Fruit fly (Drosophila melanogaster) whole organism, embryonic: ENCODE measurements around the gene CG10137.
A peak's percentile ranks its signal among the peaks of the same experiment; 100 is the strongest.

Experiments
- Antp ChIP-seq: fragments of 200-800 bp; sonication (Bioruptor generic); optimal IDR thresholded peaks from 3 replicates; lab custom pipeline; 2016; ENCODE audit warnings: missing biosample characterization, missing genetic modification characterization
- Awh ChIP-seq: fragments of 200-800 bp; sonication (Bioruptor generic); IDR thresholded peaks from 2 replicates; pipeline ENCODE4, ENCODE4 v1.3.6; 2022; ENCODE audit warnings: missing biosample characterization, missing genetic modification characterization
- Bdp1 ChIP-seq: fragments of 200-800 bp; sonication (Bioruptor generic); optimal IDR thresholded peaks from 3 replicates; lab custom pipeline; 2016; ENCODE audit warnings: missing biosample characterization, missing genetic modification characterization
- CG10431 ChIP-seq: fragments of 200-800 bp; sonication (Bioruptor generic); optimal IDR thresholded peaks from 3 replicates; lab custom pipeline; 2018; ENCODE audit warnings: missing biosample characterization, mild to moderate bottlenecking, missing genetic modification characterization
- CG11504 ChIP-seq: fragments of 200-800 bp; sonication (Bioruptor generic); optimal IDR thresholded peaks from 3 replicates; lab custom pipeline; 2019; ENCODE audit warnings: missing biosample characterization, mild to moderate bottlenecking, missing genetic modification characterization, moderate library complexity
- CG12769 ChIP-seq: fragments of 200-800 bp; sonication (Bioruptor generic); optimal IDR thresholded peaks from 2 replicates; lab custom pipeline; 2019; ENCODE audit warnings: missing biosample characterization, mild to moderate bottlenecking, missing genetic modification characterization, moderate library complexity
- CG13894 ChIP-seq: fragments of 200-800 bp; sonication (Bioruptor generic); optimal IDR thresholded peaks from 3 replicates; lab custom pipeline; 2018; ENCODE audit warnings: missing biosample characterization, mild to moderate bottlenecking, missing genetic modification characterization, moderate library complexity
- CG16779 ChIP-seq: fragments of 200-800 bp; sonication (Bioruptor generic); IDR thresholded peaks from 2 replicates; pipeline ENCODE4 v1.3.6; 2022; ENCODE audit warnings: missing biosample characterization, missing genetic modification characterization
- CG18011 ChIP-seq: fragments of 200-800 bp; sonication (Bioruptor generic); optimal IDR thresholded peaks from 2 replicates; lab custom pipeline; 2017; ENCODE audit warnings: missing biosample characterization, missing genetic modification characterization, mild to moderate bottlenecking, moderate library complexity, missing genotype
- CG2116 ChIP-seq: fragments of 200-800 bp; sonication (Bioruptor generic); optimal IDR thresholded peaks from 3 replicates; lab custom pipeline; 2018; ENCODE audit warnings: missing biosample characterization, mild to moderate bottlenecking, missing genetic modification characterization
- CG2678 ChIP-seq: fragments of 200-800 bp; sonication (Bioruptor generic); optimal IDR thresholded peaks from 3 replicates; lab custom pipeline; 2019; ENCODE audit warnings: missing biosample characterization, mild to moderate bottlenecking, missing genetic modification characterization, moderate library complexity
- CG30431 ChIP-seq: fragments of 200-800 bp; sonication (Bioruptor generic); optimal IDR thresholded peaks from 2 replicates; lab custom pipeline; 2017; ENCODE audit warnings: missing biosample characterization, missing genetic modification characterization
- CG32532 ChIP-seq: fragments of 200-800 bp; sonication (Bioruptor generic); IDR thresholded peaks from 2 replicates; pipeline ENCODE4 v1.3.6; 2022; ENCODE audit warnings: missing biosample characterization, missing genetic modification characterization
- CG32772 ChIP-seq: fragments of 200-800 bp; sonication (Bioruptor generic); IDR thresholded peaks from 2 replicates; pipeline ENCODE4 v1.3.6; 2022; ENCODE audit warnings: missing biosample characterization, missing genetic modification characterization
- CG3995 ChIP-seq: fragments of 200-800 bp; sonication (Bioruptor generic); optimal IDR thresholded peaks from 3 replicates; lab custom pipeline; 2016; ENCODE audit warnings: missing biosample characterization, missing genetic modification characterization
- CG6654 ChIP-seq: fragments of 200-800 bp; sonication (Bioruptor generic); optimal IDR thresholded peaks from 2 replicates; lab custom pipeline; 2017; ENCODE audit warnings: missing biosample characterization, mild to moderate bottlenecking, missing genetic modification characterization
- CG6791 ChIP-seq: fragments of 200-800 bp; sonication (Bioruptor generic); IDR thresholded peaks from 3 replicates; pipeline ENCODE4 v1.3.6; 2022; ENCODE audit warnings: missing biosample characterization, missing genetic modification characterization; ENCODE audit not compliant: partially characterized antibody
- CG7271 ChIP-seq: fragments of 200-800 bp; sonication (Bioruptor generic); optimal IDR thresholded peaks from 2 replicates; lab custom pipeline; 2018; ENCODE audit warnings: missing biosample characterization, mild to moderate bottlenecking, missing genetic modification characterization, moderate library complexity
- CG7556 ChIP-seq: fragments of 200-800 bp; sonication (Bioruptor generic); optimal IDR thresholded peaks from 2 replicates; lab custom pipeline; 2017; ENCODE audit warnings: missing biosample characterization, mild to moderate bottlenecking, missing genetic modification characterization
- CG7786 ChIP-seq: fragments of 200-800 bp; sonication (Bioruptor generic); optimal IDR thresholded peaks from 2 replicates; lab custom pipeline; 2016; ENCODE audit warnings: missing biosample characterization, missing genetic modification characterization
- CG8944 ChIP-seq: fragments of 200-800 bp; sonication (Bioruptor generic); optimal IDR thresholded peaks from 3 replicates; lab custom pipeline; 2016; ENCODE audit warnings: missing biosample characterization, missing genetic modification characterization
- CG9215 ChIP-seq: fragments of 200-800 bp; sonication (Bioruptor generic); IDR thresholded peaks from 2 replicates; pipeline ENCODE4 v1.3.6; 2022; ENCODE audit warnings: missing biosample characterization, missing genetic modification characterization
- CG9797 ChIP-seq: fragments of 200-800 bp; sonication (Bioruptor generic); optimal IDR thresholded peaks from 3 replicates; lab custom pipeline; 2018; ENCODE audit warnings: missing biosample characterization, mild to moderate bottlenecking, missing genetic modification characterization
- Fer2 ChIP-seq: fragments of 200-800 bp; sonication (Bioruptor generic); optimal IDR thresholded peaks from 2 replicates; lab custom pipeline; 2018; ENCODE audit warnings: missing biosample characterization, mild to moderate bottlenecking, missing genetic modification characterization, moderate library complexity
- HLH54F ChIP-seq: fragments of 200-800 bp; sonication (Bioruptor generic); optimal IDR thresholded peaks from 3 replicates; lab custom pipeline; 2016; ENCODE audit warnings: missing biosample characterization, missing genetic modification characterization
- Hand ChIP-seq: fragments of 200-800 bp; sonication (Bioruptor generic); optimal IDR thresholded peaks from 2 replicates; lab custom pipeline; 2017; ENCODE audit warnings: mild to moderate bottlenecking, missing biosample characterization, missing genetic modification reagents, missing genetic modification characterization
- Med ChIP-seq: fragments of 200-800 bp; sonication (Bioruptor generic); peaks from one replicate; lab custom pipeline; 2016; ENCODE audit warnings: missing biosample characterization, missing genetic modification characterization, mild to moderate bottlenecking, inconsistent platforms, moderate library complexity
- ato ChIP-seq: fragments of 200-800 bp; sonication (Bioruptor generic); IDR thresholded peaks from 2 replicates; pipeline ENCODE4 v1.3.6; 2022; ENCODE audit warnings: missing biosample characterization, missing genetic modification characterization; ENCODE audit not compliant: partially characterized antibody
- bab2 ChIP-seq: fragments of 200-800 bp; sonication (Bioruptor generic); optimal IDR thresholded peaks from 2 replicates; lab custom pipeline; 2016; ENCODE audit warnings: missing biosample characterization, missing genetic modification characterization
- chm ChIP-seq: fragments of 200-800 bp; sonication (Bioruptor generic); IDR thresholded peaks from 2 replicates; pipeline ENCODE4 v1.3.6; 2022; ENCODE audit warnings: missing biosample characterization, missing genetic modification characterization
- corto ChIP-seq: fragments of 200-800 bp; sonication (Bioruptor generic); optimal IDR thresholded peaks from 2 replicates; lab custom pipeline; 2016; ENCODE audit warnings: missing biosample characterization, mild to moderate bottlenecking, missing genetic modification characterization, moderate library complexity
- exex ChIP-seq: fragments of 200-800 bp; sonication (Bioruptor generic); optimal IDR thresholded peaks from 4 replicates; lab custom pipeline; 2018; ENCODE audit warnings: missing biosample characterization, mild to moderate bottlenecking, missing genetic modification characterization, moderate library complexity
- gfzf ChIP-seq: fragments of 200-800 bp; sonication (Bioruptor generic); optimal IDR thresholded peaks from 2 replicates; lab custom pipeline; 2016; ENCODE audit warnings: missing biosample characterization, mild to moderate bottlenecking, missing genetic modification characterization, moderate library complexity
- grn ChIP-seq: fragments of 200-800 bp; sonication (Bioruptor generic); optimal IDR thresholded peaks from 3 replicates; lab custom pipeline; 2017; ENCODE audit warnings: missing biosample characterization, missing genetic modification characterization
- gsb ChIP-seq: fragments of 200-800 bp; sonication (Bioruptor generic); IDR thresholded peaks from 2 replicates; pipeline ENCODE4 v1.3.6; 2022; ENCODE audit warnings: missing biosample characterization, missing genetic modification characterization
- inv ChIP-seq: fragments of 200-800 bp; sonication (Bioruptor generic); IDR thresholded peaks from 2 replicates; pipeline ENCODE4 v1.3.6; 2022; ENCODE audit warnings: missing biosample characterization, missing genetic modification characterization; ENCODE audit not compliant: partially characterized antibody
- kah ChIP-seq: fragments of 200-800 bp; sonication (Bioruptor generic); optimal IDR thresholded peaks from 2 replicates; lab custom pipeline; 2018; ENCODE audit warnings: missing biosample characterization, mild to moderate bottlenecking, missing genetic modification characterization
- ken ChIP-seq: fragments of 200-800 bp; sonication (Bioruptor generic); IDR thresholded peaks from 3 replicates; pipeline ENCODE4 v1.3.6; 2022; ENCODE audit warnings: missing biosample characterization, missing genetic modification characterization
- kni ChIP-seq: fragments of 200-800 bp; sonication (Bioruptor generic); optimal IDR thresholded peaks from 3 replicates; lab custom pipeline; 2017; ENCODE audit warnings: mild to moderate bottlenecking, missing biosample characterization, missing genetic modification reagents, missing genetic modification characterization
- lbe ChIP-seq: fragments of 200-800 bp; sonication (Bioruptor generic); optimal IDR thresholded peaks from 2 replicates; lab custom pipeline; 2016; ENCODE audit warnings: missing biosample characterization, mild to moderate bottlenecking, missing genetic modification characterization
- lilli ChIP-seq: fragments of 200-800 bp; sonication (Bioruptor generic); optimal IDR thresholded peaks from 3 replicates; lab custom pipeline; 2016; ENCODE audit warnings: missing biosample characterization, missing genetic modification characterization
- mld ChIP-seq: fragments of 200-800 bp; sonication (Bioruptor generic); IDR thresholded peaks from 3 replicates; pipeline ENCODE4 v1.3.6; 2022; ENCODE audit warnings: missing biosample characterization, missing genetic modification characterization; ENCODE audit not compliant: partially characterized antibody
- nerfin-2 ChIP-seq: fragments of 200-800 bp; sonication (Bioruptor generic); IDR thresholded peaks from 2 replicates; pipeline ENCODE4 v1.3.6; 2022; ENCODE audit warnings: missing biosample characterization, missing genetic modification characterization; ENCODE audit not compliant: partially characterized antibody
- oc ChIP-seq: fragments of 200-800 bp; sonication (Bioruptor generic); optimal IDR thresholded peaks from 2 replicates; lab custom pipeline; 2018; ENCODE audit warnings: missing biosample characterization, mild to moderate bottlenecking, missing genetic modification characterization, moderate library complexity
- pzg ChIP-seq: fragments of 200-800 bp; sonication (Bioruptor generic); optimal IDR thresholded peaks from 3 replicates; lab custom pipeline; 2018; ENCODE audit warnings: missing biosample characterization, mild to moderate bottlenecking, missing genetic modification characterization, moderate library complexity
- sug ChIP-seq: fragments of 200-800 bp; optimal IDR thresholded peaks from 2 replicates; lab custom pipeline; 2019; ENCODE audit warnings: missing biosample characterization, mild to moderate bottlenecking, missing genetic modification characterization, moderate library complexity
- tap ChIP-seq: fragments of 200-800 bp; optimal IDR thresholded peaks from 3 replicates; lab custom pipeline; 2019; ENCODE audit warnings: missing biosample characterization, mild to moderate bottlenecking, missing genetic modification characterization, moderate library complexity
- trh ChIP-seq: fragments of 200-800 bp; sonication (Bioruptor generic); optimal IDR thresholded peaks from 2 replicates; lab custom pipeline; 2016; ENCODE audit warnings: missing biosample characterization, missing genetic modification characterization
- vvl ChIP-seq: fragments of 200-800 bp; sonication (Bioruptor generic); IDR thresholded peaks from 2 replicates; pipeline ENCODE4 v1.3.6; 2022; ENCODE audit warnings: missing biosample characterization, missing genetic modification characterization
- zen2 ChIP-seq: fragments of 200-800 bp; sonication (Bioruptor generic); IDR thresholded peaks from 3 replicates; pipeline ENCODE4 v1.3.6; 2022; ENCODE audit warnings: missing biosample characterization, missing genetic modification characterization; ENCODE audit not compliant: partially characterized antibody

Gene CG10137

DNA sequence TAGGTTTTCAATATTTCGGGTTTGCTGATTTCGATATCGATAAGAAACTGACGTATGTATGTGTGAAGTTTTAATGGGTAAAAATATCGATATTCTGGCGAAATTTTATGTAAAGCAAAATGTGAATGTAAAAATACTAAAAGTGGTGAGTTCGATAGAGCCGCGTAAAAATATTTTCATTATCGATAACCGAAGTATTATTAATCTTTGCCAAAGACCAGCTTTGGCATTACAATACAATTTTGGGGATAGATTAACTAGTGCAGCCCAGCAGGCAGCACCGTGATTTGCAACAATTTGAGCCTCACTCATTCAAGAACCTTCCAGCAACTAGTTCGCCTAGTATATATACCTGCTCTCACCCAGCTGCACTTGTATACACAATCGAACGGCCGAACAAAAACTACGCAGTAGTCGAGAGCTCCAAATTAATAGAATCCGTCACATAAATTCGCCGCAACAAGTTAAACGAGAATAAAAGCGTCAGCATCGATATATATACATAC is 15.8 kb downstream of the CG10137 start (continued):
- TF ChIP-seq inv (GFP tag; lab: Robert Waterston, UW) (peak; percentile 73), pzg (GFP tag; lab: Kevin White, UChicago) (peak; percentile 86), exex (tag; lab: Kevin White, UChicago) (peak; percentile 10), kah (GFP tag; lab: Kevin White, UChicago) (no peak), bab2 (no peak), CG11504 (tag; lab: Kevin White, UChicago) (peak; percentile 5), Med (GFP tag; lab: Kevin White, UChicago) (peak; percentile 59), grn (GFP tag; lab: Kevin White, UChicago) (peak; percentile 62), mld (GFP tag; lab: Robert Waterston, UW) (peak; percentile 84), CG16779 (GFP tag; lab: Robert Waterston, UW) (no peak), CG3995 (GFP tag; lab: Kevin White, UChicago) (peak; percentile 99), CG12769 (tag; lab: Kevin White, UChicago) (peak; percentile 33), CG9797 (GFP tag; lab: Kevin White, UChicago) (peak; percentile 7), CG7556 (GFP tag; lab: Kevin White, UChicago) (no peak), ken (no peak), CG10431 (GFP tag; lab: Kevin White, UChicago) (no peak), CG30431 (GFP tag; lab: Kevin White, UChicago) (no peak), ato (GFP tag; lab: Robert Waterston, UW) (peak; percentile 94), Awh (GFP tag; lab: Robert Waterston, UW) (no peak), chm (GFP tag; lab: Robert Waterston, UW) (0 out of 2 replicates have a peak, but pooled peaks have one; percentile 11), zen2 (peak; percentile 93), CG32532 (GFP tag; lab: Robert Waterston, UW) (no peak), nerfin-2 (GFP tag; lab: Robert Waterston, UW) (peak; percentile 95), CG8944 (GFP tag; lab: Kevin White, UChicago) (no peak), CG7786 (no peak)

DNA sequence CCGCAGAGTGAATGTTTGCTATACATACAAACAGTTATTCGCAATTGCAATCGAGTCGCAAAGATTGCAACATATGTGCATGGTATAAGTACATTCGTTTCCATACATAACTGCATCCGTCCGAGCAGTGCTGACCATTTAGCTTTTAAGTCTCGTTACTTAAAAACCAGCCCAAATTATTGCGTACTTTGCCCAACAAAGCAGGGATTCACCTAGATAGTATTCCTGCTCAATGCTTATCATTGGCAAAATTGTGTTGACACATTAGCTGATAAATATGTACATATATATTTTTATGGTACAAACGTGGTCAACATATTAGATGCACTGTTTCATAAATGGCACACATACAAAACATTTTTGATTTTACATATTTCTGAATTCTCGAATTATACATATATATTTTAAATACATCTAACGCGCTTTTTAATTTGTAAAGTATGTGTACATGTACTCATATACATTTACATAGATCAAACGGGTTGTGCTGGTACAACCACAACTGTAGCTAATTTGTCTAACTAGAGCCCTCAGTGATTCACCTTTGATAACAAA is 16.6 kb downstream of the CG10137 start:
- TF ChIP-seq kni (GFP tag; lab: Kevin White, UChicago) (no peak), lilli (no peak), trh (GFP tag; lab: Kevin White, UChicago) (no peak), tap (tag; lab: Kevin White, UChicago) (no peak), CG9215 (GFP tag; lab: Robert Waterston, UW) (no peak), Antp (no peak), HLH54F (no peak), CG2116 (no peak), Bdp1 (GFP tag; lab: Kevin White, UChicago) (no peak), CG6791 (no peak), lbe (GFP tag; lab: Kevin White, UChicago) (peak; percentile 12), vvl (GFP tag; lab: Robert Waterston, UW) (no peak), sug (tag; lab: Kevin White, UChicago) (no peak), gsb (GFP tag; lab: Robert Waterston, UW) (no peak), Hand (GFP tag; lab: Kevin White, UChicago) (no peak), CG7271 (no peak), CG18011 (GFP tag; lab: Kevin White, UChicago) (no peak), CG13894 (tag; lab: Kevin White, UChicago) (no peak), Fer2 (tag; lab: Kevin White, UChicago) (no peak), CG2678 (peak; percentile 5), CG32772 (GFP tag; lab: Robert Waterston, UW) (no peak), oc (tag; lab: Kevin White, UChicago) (no peak), CG6654 (no peak), corto (GFP tag; lab: Kevin White, UChicago) (peak; percentile 3), gfzf (no peak)
